Worm (Caenorhabditis elegans): ENCODE results near the gene K04C1.5.
A peak's percentile ranks its signal among the peaks of the same experiment; 100 is the strongest.

K04C1.5 gene

DNA sequence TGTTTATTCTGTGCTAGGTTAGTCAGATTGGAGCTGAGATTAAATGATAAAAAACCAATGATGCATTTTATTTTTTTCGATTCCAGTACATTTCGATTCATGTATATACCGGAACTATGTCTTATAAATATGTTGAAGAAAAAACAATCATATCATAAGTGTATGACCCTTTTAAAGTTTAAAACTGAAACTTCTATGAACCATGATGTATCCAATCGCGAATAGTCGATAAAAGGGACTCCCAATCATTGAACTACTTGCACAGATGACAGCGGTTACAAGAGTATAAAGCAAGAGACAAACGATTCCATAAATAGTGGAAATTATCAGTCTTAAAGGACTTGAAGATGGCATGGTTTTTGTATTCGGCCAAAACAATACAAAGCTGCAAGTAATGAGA is 12.9 kb upstream of the K04C1.5 start, which contains the start of gene srg-37:
TSS of gene srg-37 (minus strand) at position 101 of the 400 bp plus-strand sequence.
- TF ChIP-seq zip-5 (tag; optimal IDR thresholded peaks at IDR 0.05) (no peak), pha-2 (tag; optimal IDR thresholded peaks at IDR 0.05) (no peak), unc-3 (GFP tag; conservative IDR thresholded peaks at IDR 0.05) (no peak), unc-3 (tag; optimal IDR thresholded peaks at IDR 0.05) (no peak), C08G9.2 (tag; optimal IDR thresholded peaks at IDR 0.05) (no peak), ceh-30 (tag; optimal IDR thresholded peaks at IDR 0.05) (no peak), ceh-2 (tag; optimal IDR thresholded peaks at IDR 0.05) (no peak), ceh-18 (tag; optimal IDR thresholded peaks at IDR 0.05) (no peak), npax-4 (tag; optimal IDR thresholded peaks at IDR 0.05) (no peak), gmeb-2 (tag; optimal IDR thresholded peaks at IDR 0.05) (no peak), ahr-1 (tag; optimal IDR thresholded peaks at IDR 0.05) (no peak), ceh-24 (tag; optimal IDR thresholded peaks at IDR 0.05) (no peak), rnt-1 (tag; optimal IDR thresholded peaks at IDR 0.05) (no peak), elt-2 (tag; optimal IDR thresholded peaks at IDR 0.05) (no peak), elt-4 (tag; optimal IDR thresholded peaks at IDR 0.05) (no peak)

DNA sequence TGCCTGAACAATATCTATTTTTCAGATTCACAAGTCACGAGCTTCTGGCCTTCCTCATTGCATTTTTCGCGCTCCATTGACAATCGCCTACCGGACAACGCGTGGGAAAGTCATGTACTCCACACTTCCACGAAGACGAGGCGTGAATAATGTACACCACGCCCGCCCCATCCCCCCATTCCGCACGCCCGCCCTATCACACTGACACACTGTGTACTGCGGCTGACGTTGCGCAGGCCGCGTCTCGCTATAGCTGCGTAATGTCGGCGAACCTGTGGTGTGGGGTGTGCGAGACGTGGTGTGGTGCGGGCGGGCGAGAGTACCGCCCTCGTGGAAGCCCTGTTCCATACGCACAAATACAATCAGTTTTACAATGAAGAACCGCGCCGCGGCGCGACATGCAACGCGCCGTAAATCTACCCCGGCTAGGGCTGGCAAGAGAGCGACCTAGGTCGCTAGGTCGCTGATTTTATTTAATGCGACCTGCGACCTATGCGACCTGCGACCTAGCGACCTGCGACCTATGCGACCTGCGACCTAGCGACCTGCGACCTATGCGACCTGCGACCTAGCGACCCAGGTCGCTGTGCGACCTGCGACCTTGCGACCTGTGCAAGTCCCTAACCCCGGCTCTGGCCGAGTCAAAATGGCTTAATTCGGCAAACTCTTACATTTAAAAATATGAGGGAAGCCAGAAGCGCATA is 11.6 kb upstream of the K04C1.5 start:
- TF ChIP-seq ets-4 (tag; optimal IDR thresholded peaks at IDR 0.05), result no peak
- TF ChIP-seq sox-2 (GFP tag; IDR thresholded peaks at IDR 0.05), result no peak
- no peak for TF ChIP-seq eyg-1 (tag; optimal IDR thresholded peaks at IDR 0.05)
- TF ChIP-seq pat-9 (tag; optimal IDR thresholded peaks at IDR 0.05), result no peak
- no peak for TF ChIP-seq rnt-1 (tag; optimal IDR thresholded peaks at IDR 0.05)
- TF ChIP-seq pros-1 (tag; optimal IDR thresholded peaks at IDR 0.05), result no peak
- TF ChIP-seq mec-3 (tag; optimal IDR thresholded peaks at IDR 0.05; ENCODE audit: borderline replicate concordance), result no peak
- no peak for TF ChIP-seq tbx-2 (tag; optimal IDR thresholded peaks at IDR 0.05)
- no peak for TF ChIP-seq ceh-9 (tag; optimal IDR thresholded peaks at IDR 0.05)
- TF ChIP-seq unc-55 (GFP tag; optimal IDR thresholded peaks at IDR 0.05), result no peak
- TF ChIP-seq C38D4.7 (GFP tag; optimal IDR thresholded peaks at IDR 0.05), result no peak
- no peak for TF ChIP-seq hlh-13 (GFP tag; optimal IDR thresholded peaks at IDR 0.05)
- TF ChIP-seq elt-4 (tag; optimal IDR thresholded peaks at IDR 0.05), result no peak
- TF ChIP-seq K02D7.2 (tag; optimal IDR thresholded peaks at IDR 0.05), result no peak
- no peak for TF ChIP-seq lim-6 (tag; optimal IDR thresholded peaks at IDR 0.05)
- TF ChIP-seq dve-1 (tag; optimal IDR thresholded peaks at IDR 0.05), result no peak
- no peak for TF ChIP-seq nhr-11 (tag; optimal IDR thresholded peaks at IDR 0.05)
- no peak for TF ChIP-seq npax-4 (tag; optimal IDR thresholded peaks at IDR 0.05)
- TF ChIP-seq che-1 (tag; optimal IDR thresholded peaks at IDR 0.05), result no peak

DNA sequence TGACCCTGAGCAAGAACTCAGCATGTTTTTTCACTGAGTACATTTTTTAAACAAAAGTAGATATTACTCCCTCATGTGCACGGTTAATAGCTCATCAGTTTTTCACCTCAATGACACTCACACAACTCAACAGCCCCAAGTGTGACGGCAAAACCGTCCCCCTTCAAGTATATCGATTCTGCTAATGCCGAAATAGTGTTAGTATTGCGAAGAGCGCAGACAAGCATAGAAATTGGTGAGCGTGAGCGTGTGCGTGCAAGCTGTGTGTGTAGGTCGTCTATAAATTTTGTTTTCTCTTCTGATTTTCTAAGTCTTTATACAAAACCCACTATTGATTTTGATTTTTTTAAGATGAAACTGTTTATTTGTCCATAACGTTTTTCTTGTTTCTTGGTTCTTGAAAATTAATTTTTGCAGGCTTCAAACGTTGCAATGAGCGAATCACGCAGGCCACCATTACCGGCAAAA is 9.5 kb upstream of the K04C1.5 start, which contains the start of gene K04C1.2:
TSS of gene K04C1.2 (plus strand) at position 418 of the 468 bp plus-strand sequence.
- no peak for TF ChIP-seq odd-2 (tag; optimal IDR thresholded peaks at IDR 0.05)
- peak; percentile 21 for TF ChIP-seq nfya-1 (tag; optimal IDR thresholded peaks at IDR 0.05)
- peak; percentile 73 for TF ChIP-seq ceh-48 (tag; optimal IDR thresholded peaks at IDR 0.05)
- TF ChIP-seq ceh-31 (tag; optimal IDR thresholded peaks at IDR 0.05), result peak; percentile 37
- no peak for TF ChIP-seq K09A11.1 (tag; optimal IDR thresholded peaks at IDR 0.05; ENCODE audit: insufficient read depth)
- TF ChIP-seq ref-2 (tag; optimal IDR thresholded peaks at IDR 0.05), result peak; percentile 18

DNA sequence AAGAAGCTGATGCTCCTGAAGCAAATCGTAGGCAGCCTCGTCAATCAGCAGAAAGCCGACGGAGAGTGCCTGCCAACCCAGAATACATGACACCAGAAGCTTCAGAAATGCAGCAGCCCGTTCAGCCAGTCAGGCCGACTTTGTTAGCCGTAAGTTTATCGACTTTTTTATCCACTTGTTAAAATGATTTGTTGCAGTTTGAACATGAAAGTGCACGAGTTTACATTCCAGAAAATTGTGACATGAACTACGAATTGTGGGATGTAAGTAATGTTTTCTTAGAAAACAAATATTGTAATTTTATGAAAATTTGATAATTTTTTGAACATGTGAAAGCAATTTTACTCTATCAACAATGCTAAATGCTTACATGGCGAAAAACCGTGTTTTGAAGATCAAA is 7.6 kb upstream of the K04C1.5 start:
- TF ChIP-seq F13H6.1 (tag; optimal IDR thresholded peaks at IDR 0.05), result no peak
- TF ChIP-seq ref-2 (tag; optimal IDR thresholded peaks at IDR 0.05), result no peak
- TF ChIP-seq rnt-1 (tag; optimal IDR thresholded peaks at IDR 0.05), result no peak
- TF ChIP-seq K09A11.1 (tag; optimal IDR thresholded peaks at IDR 0.05; ENCODE audit: insufficient read depth), result no peak
- TF ChIP-seq hlh-8 (tag; optimal IDR thresholded peaks at IDR 0.05), result no peak
- no peak for TF ChIP-seq lim-6 (tag; optimal IDR thresholded peaks at IDR 0.05)

All from whole organism, late embryonic.